Comparison of ENCODE assay signal across 1 fruit fly cellular context in genomic region chr3L:15728195-15728594, dm6.
A peak's percentile ranks its signal among the peaks of the same experiment; 100 is the strongest.
TF ChIP-seq lines count a peak whose summit lies in the region.

comm (minus strand) TSS chr3L:15728430.

TF ChIP-seq in whole organism, embryonic, 481 proteins besides CTCF, POLR2A, EP300 and RAD21 (continued from another document):
- TF ChIP-seq CG3065 (GFP tag; optimal IDR thresholded peaks at IDR 0.05; lab: Kevin White, UChicago) (no peak), E2f2 (GFP tag; IDR thresholded peaks at IDR 0.05; lab: Robert Waterston, UW) (peak; percentile 23; the same call in 1 of the 2 replicates), CG3726 (GFP tag; IDR thresholded peaks at IDR 0.05; lab: Robert Waterston, UW) (no peak; the same call in 2 of the 3 replicates), CG11085 (GFP tag; IDR thresholded peaks at IDR 0.05; lab: Robert Waterston, UW) (no peak), psq (GFP tag; optimal IDR thresholded peaks at IDR 0.05; lab: Kevin White, UChicago) (no peak), HmgD (GFP tag; optimal IDR thresholded peaks at IDR 0.05; lab: Kevin White, UChicago) (peak; percentile 39), Atf-2 (GFP tag; optimal IDR thresholded peaks at IDR 0.05; lab: Kevin White, UChicago) (no peak), Mad (GFP tag; optimal IDR thresholded peaks at IDR 0.05; lab: Kevin White, UChicago) (peak; percentile 4), CG33557 (GFP tag; optimal IDR thresholded peaks at IDR 0.05; lab: Kevin White, UChicago) (peak; percentile 38), MESR4 (GFP tag; optimal IDR thresholded peaks at IDR 0.05; lab: Kevin White, UChicago) (no peak), sima (GFP tag; optimal IDR thresholded peaks at IDR 0.05; lab: Kevin White, UChicago) (no peak), Gug (GFP tag; IDR thresholded peaks at IDR 0.05; lab: Robert Waterston, UW) (no peak), CG15514 (GFP tag; optimal IDR thresholded peaks at IDR 0.05; lab: Kevin White, UChicago) (peak; percentile 43), CG1233 (GFP tag; optimal IDR thresholded peaks at IDR 0.05; lab: Kevin White, UChicago) (no peak), lilli (GFP tag; optimal IDR thresholded peaks at IDR 0.05; lab: Kevin White, UChicago) (peak; percentile 12), CG14014 (GFP tag; IDR thresholded peaks at IDR 0.05; lab: Robert Waterston, UW) (peak; percentile 59; the same call in 1 of the 2 replicates), Hand (GFP tag; optimal IDR thresholded peaks at IDR 0.05; lab: Kevin White, UChicago) (peak; percentile 11), Adf1 (GFP tag; IDR thresholded peaks at IDR 0.05; lab: Robert Waterston, UW) (no peak; the same call in 1 of the 2 replicates), CG14710 (tag; optimal IDR thresholded peaks at IDR 0.05; lab: Kevin White, UChicago) (no peak), HmgZ (tag; optimal IDR thresholded peaks at IDR 0.05; lab: Kevin White, UChicago) (peak; percentile 54), ssp (GFP tag; IDR thresholded peaks at IDR 0.05; lab: Robert Waterston, UW) (no peak), prd (optimal IDR thresholded peaks at IDR 0.05; lab: Kevin White, UChicago) (no peak), prd (GFP tag; IDR thresholded peaks at IDR 0.05; lab: Robert Waterston, UW) (no peak), CG8290 (GFP tag; optimal IDR thresholded peaks at IDR 0.05; lab: Kevin White, UChicago) (no peak), CG8290 (tag; optimal IDR thresholded peaks at IDR 0.05; lab: Kevin White, UChicago) (peak in 1 of 2 experiments; percentile 60), CG16863 (GFP tag; optimal IDR thresholded peaks at IDR 0.05; lab: Kevin White, UChicago) (no peak), HHEX (GFP tag; optimal IDR thresholded peaks at IDR 0.05; lab: Kevin White, UChicago) (peak; percentile 37), Meics (GFP tag; optimal IDR thresholded peaks at IDR 0.05; lab: Kevin White, UChicago) (no peak), amos (GFP tag; IDR thresholded peaks at IDR 0.05; lab: Robert Waterston, UW; ENCODE audit: partially characterized antibody) (peak; percentile 73; the same call in 1 of the 2 replicates), CG7745 (tag; optimal IDR thresholded peaks at IDR 0.05; lab: Kevin White, UChicago) (peak; percentile 41), CG12391 (tag; optimal IDR thresholded peaks at IDR 0.05; lab: Kevin White, UChicago) (peak; percentile 10), HLH54F (GFP tag; optimal IDR thresholded peaks at IDR 0.05; lab: Kevin White, UChicago) (no peak), NC2β (GFP tag; optimal IDR thresholded peaks at IDR 0.05; lab: Kevin White, UChicago) (no peak), otp (GFP tag; IDR thresholded peaks at IDR 0.05; lab: Robert Waterston, UW) (peak; percentile 58; the same call in 2 of the 3 replicates), trem (tag; optimal IDR thresholded peaks at IDR 0.05; lab: Kevin White, UChicago) (peak; percentile 8), Myb (GFP tag; optimal IDR thresholded peaks at IDR 0.05; lab: Kevin White, UChicago) (no peak), lbe (GFP tag; optimal IDR thresholded peaks at IDR 0.05; lab: Kevin White, UChicago) (no peak), CG9437 (GFP tag; optimal IDR thresholded peaks at IDR 0.05; lab: Kevin White, UChicago) (peak; percentile 42), CG31388 (GFP tag; optimal IDR thresholded peaks at IDR 0.05; lab: Kevin White, UChicago) (no peak), Med (GFP tag; lab: Kevin White, UChicago) (peak; percentile 86), CG13775 (GFP tag; optimal IDR thresholded peaks at IDR 0.05; lab: Kevin White, UChicago) (no peak), Ets97D (GFP tag; optimal IDR thresholded peaks at IDR 0.05; lab: Kevin White, UChicago) (no peak), CG6854 (GFP tag; optimal IDR thresholded peaks at IDR 0.05; lab: Kevin White, UChicago) (peak; percentile 41), chinmo (GFP tag; IDR thresholded peaks at IDR 0.05; lab: Robert Waterston, UW; ENCODE audit: partially characterized antibody) (peak; percentile 92; the same call in 2 of the 4 replicates), Six4 (GFP tag; optimal IDR thresholded peaks at IDR 0.05; lab: Kevin White, UChicago) (no peak), CHES-1-like (GFP tag; optimal IDR thresholded peaks at IDR 0.05; lab: Kevin White, UChicago) (no peak), NK7.1 (GFP tag; optimal IDR thresholded peaks at IDR 0.05; lab: Kevin White, UChicago) (no peak), CG2712 (tag; optimal IDR thresholded peaks at IDR 0.05; lab: Kevin White, UChicago) (peak; percentile 53), lab (GFP tag; optimal IDR thresholded peaks at IDR 0.05; lab: Kevin White, UChicago) (peak; percentile 42), Hmx (GFP tag; optimal IDR thresholded peaks at IDR 0.05; lab: Kevin White, UChicago) (no peak), bowl (GFP tag; IDR thresholded peaks at IDR 0.05; lab: Robert Waterston, UW) (peak; percentile 19; the same call in 1 of the 2 replicates), CG17912 (GFP tag; optimal IDR thresholded peaks at IDR 0.05; lab: Kevin White, UChicago) (no peak), CG9215 (GFP tag; IDR thresholded peaks at IDR 0.05; lab: Robert Waterston, UW) (no peak), Dll (GFP tag; IDR thresholded peaks at IDR 0.05; lab: Robert Waterston, UW; ENCODE audit: partially characterized antibody) (peak; percentile 46; the same call in 1 of the 4 replicates), Spps (tag; optimal IDR thresholded peaks at IDR 0.05; lab: Kevin White, UChicago) (no peak), maf-S (GFP tag; optimal IDR thresholded peaks at IDR 0.05; lab: Kevin White, UChicago) (no peak), zf30C (GFP tag; optimal IDR thresholded peaks at IDR 0.05; lab: Kevin White, UChicago) (peak; percentile 55), Kr (GFP tag; optimal IDR thresholded peaks at IDR 0.05; lab: Kevin White, UChicago) (peak; percentile 9), CG2889 (GFP tag; IDR thresholded peaks at IDR 0.05; lab: Robert Waterston, UW) (no peak), CG12071 (GFP tag; optimal IDR thresholded peaks at IDR 0.05; lab: Kevin White, UChicago) (peak; percentile 57), CG2875 (GFP tag; optimal IDR thresholded peaks at IDR 0.05; lab: Kevin White, UChicago) (no peak), B-H2 (GFP tag; optimal IDR thresholded peaks at IDR 0.05; lab: Kevin White, UChicago) (peak; percentile 8), Deaf1 (tag; optimal IDR thresholded peaks at IDR 0.05; lab: Kevin White, UChicago) (peak; percentile 81), sqz (GFP tag; optimal IDR thresholded peaks at IDR 0.05; lab: Kevin White, UChicago) (peak; percentile 71), PHDP (tag; optimal IDR thresholded peaks at IDR 0.05; lab: Kevin White, UChicago) (peak; percentile 38), klu (GFP tag; IDR thresholded peaks at IDR 0.05; lab: Robert Waterston, UW) (no peak), B-H1 (GFP tag; IDR thresholded peaks at IDR 0.05; lab: Robert Waterston, UW) (no peak; the same call in 2 of the 3 replicates), slbo (GFP tag; IDR thresholded peaks at IDR 0.05; lab: Robert Waterston, UW) (0 out of 2 replicates have a peak, but pooled peaks have one; percentile 30), her (GFP tag; optimal IDR thresholded peaks at IDR 0.05; lab: Kevin White, UChicago) (peak; percentile 46), Hr39 (optimal IDR thresholded peaks at IDR 0.05; lab: Kevin White, UChicago) (no peak), nerfin-2 (GFP tag; IDR thresholded peaks at IDR 0.05; lab: Robert Waterston, UW; ENCODE audit: partially characterized antibody) (no peak), gt (GFP tag; IDR thresholded peaks at IDR 0.05; lab: Robert Waterston, UW) (no peak), CG11696 (GFP tag; IDR thresholded peaks at IDR 0.05; lab: Robert Waterston, UW) (peak; percentile 48), CG17186 (GFP tag; optimal IDR thresholded peaks at IDR 0.05; lab: Kevin White, UChicago) (no peak), nau (GFP tag; optimal IDR thresholded peaks at IDR 0.05; lab: Kevin White, UChicago) (no peak), ham (GFP tag; IDR thresholded peaks at IDR 0.05; lab: Robert Waterston, UW) (no peak), gsb-n (tag; optimal IDR thresholded peaks at IDR 0.05; lab: Kevin White, UChicago) (peak; percentile 61), CG2129 (GFP tag; IDR thresholded peaks at IDR 0.05; lab: Robert Waterston, UW; ENCODE audit: partially characterized antibody) (no peak), az2 (GFP tag; optimal IDR thresholded peaks at IDR 0.05; lab: Kevin White, UChicago) (no peak), ftz-f1 (GFP tag; optimal IDR thresholded peaks at IDR 0.05; lab: Kevin White, UChicago) (peak; percentile 28), seq (GFP tag; IDR thresholded peaks at IDR 0.05; lab: Robert Waterston, UW) (0 out of 2 replicates have a peak, but pooled peaks have one; percentile 16), Mrtf (GFP tag; IDR thresholded peaks at IDR 0.05; lab: Robert Waterston, UW) (no peak), toy (GFP tag; IDR thresholded peaks at IDR 0.05; lab: Robert Waterston, UW) (no peak), Optix (GFP tag; IDR thresholded peaks at IDR 0.05; lab: Robert Waterston, UW) (no peak), CG9797 (GFP tag; optimal IDR thresholded peaks at IDR 0.05; lab: Kevin White, UChicago) (no peak), Hr3 (GFP tag; optimal IDR thresholded peaks at IDR 0.05; lab: Kevin White, UChicago) (no peak), unpg (GFP tag; optimal IDR thresholded peaks at IDR 0.05; lab: Kevin White, UChicago) (peak; percentile 27), Atf6 (GFP tag; IDR thresholded peaks at IDR 0.05; lab: Robert Waterston, UW) (peak; percentile 52; the same call in 1 of the 2 replicates), CG11456 (GFP tag; IDR thresholded peaks at IDR 0.05; lab: Robert Waterston, UW) (peak; percentile 71; the same call in 2 of the 3 replicates), CG1024 (GFP tag; IDR thresholded peaks at IDR 0.05; lab: Robert Waterston, UW) (peak; percentile 33; the same call in 1 of the 2 replicates), ATbp (GFP tag; optimal IDR thresholded peaks at IDR 0.05; lab: Kevin White, UChicago) (no peak), lola (GFP tag; optimal IDR thresholded peaks at IDR 0.05; lab: Kevin White, UChicago) (no peak), kah (GFP tag; optimal IDR thresholded peaks at IDR 0.05; lab: Kevin White, UChicago) (peak; percentile 45), CG12219 (GFP tag; optimal IDR thresholded peaks at IDR 0.05; lab: Kevin White, UChicago) (no peak), Xbp1 (GFP tag; optimal IDR thresholded peaks at IDR 0.05; lab: Kevin White, UChicago) (no peak), gfzf (GFP tag; optimal IDR thresholded peaks at IDR 0.05; lab: Kevin White, UChicago) (no peak), Eip74EF (GFP tag; optimal IDR thresholded peaks at IDR 0.05; lab: Kevin White, UChicago) (peak in 1 of 2 experiments; percentile 32), ttk (GFP tag; IDR thresholded peaks at IDR 0.05; lab: Robert Waterston, UW) (no peak), hb (GFP tag; IDR thresholded peaks at IDR 0.05; lab: Robert Waterston, UW; ENCODE audit: partially characterized antibody) (no peak), twi (tag; optimal IDR thresholded peaks at IDR 0.05; lab: Kevin White, UChicago) (peak; percentile 26), bbx (GFP tag; IDR thresholded peaks at IDR 0.05; lab: Robert Waterston, UW; ENCODE audit: partially characterized antibody) (peak; percentile 78), crp (GFP tag; optimal IDR thresholded peaks at IDR 0.05; lab: Kevin White, UChicago) (no peak), dmrt11E (tag; optimal IDR thresholded peaks at IDR 0.05; lab: Kevin White, UChicago) (no peak), ase (GFP tag; IDR thresholded peaks at IDR 0.05; lab: Robert Waterston, UW) (no peak), fu2 (GFP tag; optimal IDR thresholded peaks at IDR 0.05; lab: Kevin White, UChicago) (no peak), insv (GFP tag; optimal IDR thresholded peaks at IDR 0.05; lab: Kevin White, UChicago) (no peak), CG1792 (GFP tag; optimal IDR thresholded peaks at IDR 0.05; lab: Kevin White, UChicago) (no peak), CG43689 (GFP tag; IDR thresholded peaks at IDR 0.05; lab: Robert Waterston, UW) (no peak), gcm2 (GFP tag; optimal IDR thresholded peaks at IDR 0.05; lab: Kevin White, UChicago) (no peak), esg (GFP tag; conservative IDR thresholded peaks at IDR 0.05; lab: Robert Waterston, UW) (no peak), CG2120 (GFP tag; optimal IDR thresholded peaks at IDR 0.05; lab: Kevin White, UChicago) (peak; percentile 6), Hr51 (GFP tag; optimal IDR thresholded peaks at IDR 0.05; lab: Kevin White, UChicago) (no peak), tin (GFP tag; optimal IDR thresholded peaks at IDR 0.05; lab: Kevin White, UChicago) (no peak), Tbp (GFP tag; optimal IDR thresholded peaks at IDR 0.05; lab: Kevin White, UChicago) (no peak), hth (optimal IDR thresholded peaks at IDR 0.05; lab: Kevin White, UChicago) (no peak), da (GFP tag; optimal IDR thresholded peaks at IDR 0.05; lab: Kevin White, UChicago) (no peak), pum (GFP tag; optimal IDR thresholded peaks at IDR 0.05; lab: Kevin White, UChicago) (no peak), Nf-YA (GFP tag; IDR thresholded peaks at IDR 0.05; lab: Robert Waterston, UW) (peak; percentile 62), phol (tag; optimal IDR thresholded peaks at IDR 0.05; lab: Kevin White, UChicago) (no peak), Sry-β (GFP tag; optimal IDR thresholded peaks at IDR 0.05; lab: Kevin White, UChicago) (no peak), CG18764 (GFP tag; optimal IDR thresholded peaks at IDR 0.05; lab: Kevin White, UChicago) (peak; percentile 6), odd (GFP tag; optimal IDR thresholded peaks at IDR 0.05; lab: Kevin White, UChicago) (peak; percentile 16), Xrp1 (GFP tag; IDR thresholded peaks at IDR 0.05; lab: Robert Waterston, UW) (peak; percentile 30; the same call in 1 of the 2 replicates), CG31365 (tag; optimal IDR thresholded peaks at IDR 0.05; lab: Kevin White, UChicago) (no peak), CG12659 (GFP tag; optimal IDR thresholded peaks at IDR 0.05; lab: Kevin White, UChicago) (no peak), lov (optimal IDR thresholded peaks at IDR 0.05; lab: Kevin White, UChicago) (no peak), lov (GFP tag; IDR thresholded peaks at IDR 0.05; lab: Robert Waterston, UW) (0 out of 3 replicates have a peak, but pooled peaks have one; percentile 64), CG10654 (GFP tag; optimal IDR thresholded peaks at IDR 0.05; lab: Kevin White, UChicago) (no peak), pzg (GFP tag; optimal IDR thresholded peaks at IDR 0.05; lab: Kevin White, UChicago) (no peak), CG15696 (tag; optimal IDR thresholded peaks at IDR 0.05; lab: Kevin White, UChicago) (no peak), CG14860 (GFP tag; IDR thresholded peaks at IDR 0.05; lab: Robert Waterston, UW; ENCODE audit: partially characterized antibody) (no peak), CG5245 (GFP tag; optimal IDR thresholded peaks at IDR 0.05; lab: Kevin White, UChicago) (no peak), rib (GFP tag; IDR thresholded peaks at IDR 0.05; lab: Robert Waterston, UW) (peak; percentile 53; the same call in 1 of the 2 replicates)
